Worm (Caenorhabditis elegans) whole organism, L4 larva: ENCODE measurements around the gene K01G5.10.

Experiments
- F10B5.3 ChIP-seq: sonication (generic microtip); optimal IDR thresholded peaks from 2 replicates; lab custom pipeline; 2016; ENCODE audit warnings: mild to moderate bottlenecking, missing genetic modification characterization, missing compliant biosample characterization
- F26F4.8 ChIP-seq: fragments of 200-800 bp; sonication (Bioruptor generic); conservative IDR thresholded peaks from 2 replicates; pipeline ENCODE4 v1.3.6; 2022; ENCODE audit warnings: missing genetic modification characterization, missing compliant biosample characterization
- F44E2.7 ChIP-seq: fragments of 200-800 bp; sonication (Bioruptor generic); IDR thresholded peaks from 2 replicates; pipeline ENCODE4 v2.1.2; 2022; ENCODE audit warnings: missing genetic modification characterization, missing compliant biosample characterization
- R02D3.7 ChIP-seq: fragments of 150-350 bp; sonication (generic microtip); optimal IDR thresholded peaks from 3 replicates; lab custom pipeline; 2014; ENCODE audit warnings: missing biosample characterization, missing genetic modification characterization
- T26A8.4 ChIP-seq: fragments of 200-800 bp; sonication (Bioruptor generic); IDR thresholded peaks from 2 replicates; pipeline ENCODE4 v1.3.6; 2022; ENCODE audit warnings: missing genetic modification characterization, missing compliant biosample characterization
- Y48G9A.11 ChIP-seq: fragments of 200-800 bp; sonication (Bioruptor generic); IDR thresholded peaks from 2 replicates; pipeline ENCODE4 v1.3.6; 2022; ENCODE audit warnings: missing genetic modification reagents, missing genetic modification characterization, missing compliant biosample characterization
- aly-2 ChIP-seq: sonication (generic microtip); optimal IDR thresholded peaks from 2 replicates; lab custom pipeline; 2018; ENCODE audit warnings: missing biosample characterization, missing genetic modification characterization
- ama-1 ChIP-seq: fragments of 150-350 bp; optimal IDR thresholded peaks from 2 replicates; lab custom pipeline; 2014; ENCODE audit warnings: inconsistent platforms, mixed read lengths
- ceh-62 ChIP-seq: sonication (generic microtip); optimal IDR thresholded peaks from 2 replicates; lab custom pipeline; 2017; ENCODE audit warnings: missing biosample characterization, missing genetic modification characterization
- ces-1 ChIP-seq: fragments of 150-350 bp; sonication (generic microtip); optimal IDR thresholded peaks from 4 replicates; lab custom pipeline; 2014; ENCODE audit warnings: missing biosample characterization, missing genetic modification reagents, missing genetic modification characterization
- daf-8 ChIP-seq: fragments of 200-800 bp; sonication (Bioruptor generic); IDR thresholded peaks from 2 replicates; pipeline ENCODE4 v1.3.6; 2022; ENCODE audit warnings: missing genetic modification characterization, missing compliant biosample characterization
- dmd-6 ChIP-seq: fragments of 200-800 bp; sonication (Bioruptor generic); IDR thresholded peaks from 2 replicates; pipeline ENCODE4 v1.3.6; 2022; ENCODE audit warnings: missing genetic modification reagents, missing genetic modification characterization, missing compliant biosample characterization
- dmd-9 ChIP-seq: fragments of 200-800 bp; sonication (Bioruptor generic); IDR thresholded peaks from 2 replicates; pipeline ENCODE4 v1.3.6; 2022; ENCODE audit warnings: missing genetic modification reagents, missing genetic modification characterization, missing compliant biosample characterization
- dpl-1 ChIP-seq: fragments of 150-350 bp; optimal IDR thresholded peaks from 2 replicates; lab custom pipeline; 2014; ENCODE audit warnings: missing biosample characterization, missing genetic modification reagents, missing genetic modification characterization
- fos-1 ChIP-seq: fragments of 150-350 bp; optimal IDR thresholded peaks from 2 replicates; lab custom pipeline; 2014; ENCODE audit warnings: missing biosample characterization, missing genetic modification characterization
- hif-1 ChIP-seq, 2 experiments: sonication (generic microtip); optimal IDR thresholded peaks; 2 replicates each; lab custom pipeline; 2016 to 2017; ENCODE audit warnings: missing compliant biosample characterization in 2 of 2, missing genetic modification characterization in 2 of 2, missing genetic modification reagents in 2 of 2, missing genotype in 2 of 2, mild to moderate bottlenecking in 1 of 2
- hlh-11 ChIP-seq: fragments of 200-800 bp; sonication (Bioruptor generic); optimal IDR thresholded peaks from 2 replicates; lab custom pipeline; 2018; ENCODE audit warnings: mild to moderate bottlenecking, missing genetic modification characterization, missing compliant biosample characterization
- lim-7 ChIP-seq: fragments of 200-800 bp; sonication (Bioruptor generic); IDR thresholded peaks from 2 replicates; pipeline ENCODE4 v1.3.6; 2022; ENCODE audit warnings: missing genetic modification characterization, missing compliant biosample characterization
- lin-13 ChIP-seq: fragments of 150-350 bp; optimal IDR thresholded peaks from 2 replicates; lab custom pipeline; 2014; ENCODE audit warnings: missing biosample characterization, missing genetic modification reagents, missing genetic modification characterization
- lir-3 ChIP-seq: sonication (generic microtip); optimal IDR thresholded peaks from 2 replicates; lab custom pipeline; 2016; ENCODE audit warnings: mild to moderate bottlenecking, missing genetic modification characterization, missing compliant biosample characterization
- madf-5 ChIP-seq, 2 experiments: fragments of 200-800 bp; sonication (Bioruptor generic); IDR thresholded peaks; 2 replicates each; pipeline ENCODE4 v1.3.6; 2022; ENCODE audit warnings: missing compliant biosample characterization in 2 of 2, missing genetic modification characterization in 2 of 2
- mes-2 ChIP-seq: sonication (generic microtip); optimal IDR thresholded peaks from 2 replicates; lab custom pipeline; 2016; ENCODE audit warnings: missing genotype, mild to moderate bottlenecking, missing genetic modification characterization, missing compliant biosample characterization; ENCODE audit not compliant: poor library complexity, severe bottlenecking
- mxl-2 ChIP-seq: fragments of 200-800 bp; sonication (Bioruptor generic); conservative IDR thresholded peaks from 2 replicates; pipeline ENCODE4 v1.3.6; 2022; ENCODE audit warnings: missing genetic modification reagents, missing genetic modification characterization, missing compliant biosample characterization
- mxl-3 ChIP-seq: fragments of 200-800 bp; sonication (Bioruptor generic); optimal IDR thresholded peaks from 2 replicates; lab custom pipeline; 2018; ENCODE audit warnings: mild to moderate bottlenecking, missing genetic modification characterization, missing compliant biosample characterization
- nhr-111 ChIP-seq: fragments of 200-800 bp; sonication (Bioruptor generic); optimal IDR thresholded peaks from 2 replicates; lab custom pipeline; 2018; ENCODE audit warnings: mild to moderate bottlenecking, missing genetic modification characterization, missing compliant biosample characterization
- nhr-41 ChIP-seq: fragments of 200-800 bp; sonication (Bioruptor generic); IDR thresholded peaks from 2 replicates; pipeline ENCODE4 v1.3.6; 2022; ENCODE audit warnings: missing genetic modification reagents, missing genetic modification characterization, missing compliant biosample characterization
- nhr-48 ChIP-seq: sonication (generic microtip); optimal IDR thresholded peaks from 2 replicates; lab custom pipeline; 2016; ENCODE audit warnings: mild to moderate bottlenecking, missing genetic modification characterization, missing compliant biosample characterization
- nhr-6 ChIP-seq: fragments of 150-350 bp; optimal IDR thresholded peaks from 2 replicates; lab custom pipeline; 2014; ENCODE audit warnings: missing biosample characterization, missing genetic modification characterization
- nhr-76 ChIP-seq: fragments of 150-350 bp; optimal IDR thresholded peaks from 2 replicates; lab custom pipeline; 2014; ENCODE audit warnings: missing biosample characterization, missing genetic modification characterization
- nhr-77 ChIP-seq: fragments of 150-350 bp; optimal IDR thresholded peaks from 2 replicates; lab custom pipeline; 2014; ENCODE audit warnings: missing biosample characterization, missing genetic modification characterization
- pqm-1 ChIP-seq: sonication (generic microtip); optimal IDR thresholded peaks from 2 replicates; lab custom pipeline; 2017; ENCODE audit warnings: missing biosample characterization, missing genetic modification characterization
- skn-1 ChIP-seq: fragments of 150-350 bp; optimal IDR thresholded peaks from 2 replicates; lab custom pipeline; 2014; ENCODE audit warnings: missing biosample characterization, missing genetic modification characterization
- snpc-1.2 ChIP-seq: fragments of 200-800 bp; sonication (Bioruptor generic); IDR thresholded peaks from 2 replicates; pipeline ENCODE4 v1.3.6; 2022; ENCODE audit warnings: missing genetic modification reagents, missing genetic modification characterization, missing compliant biosample characterization
- spr-3 ChIP-seq: fragments of 200-800 bp; sonication (Bioruptor generic); optimal IDR thresholded peaks from 2 replicates; lab custom pipeline; 2018; ENCODE audit warnings: mild to moderate bottlenecking, missing genetic modification characterization, missing compliant biosample characterization
- unc-39 ChIP-seq: sonication (generic microtip); optimal IDR thresholded peaks from 2 replicates; lab custom pipeline; 2017; ENCODE audit warnings: missing biosample characterization, missing genetic modification characterization
- zag-1 ChIP-seq: fragments of 150-350 bp; optimal IDR thresholded peaks from 2 replicates; lab custom pipeline; 2014; ENCODE audit warnings: missing biosample characterization, missing genetic modification characterization
- zfp-3 ChIP-seq: fragments of 200-800 bp; sonication (Bioruptor generic); conservative IDR thresholded peaks from 2 replicates; pipeline ENCODE4 v1.3.6; 2022; ENCODE audit warnings: missing genetic modification reagents, missing genetic modification characterization, missing compliant biosample characterization
- zip-2 ChIP-seq: fragments of 150-350 bp; optimal IDR thresholded peaks from 2 replicates; lab custom pipeline; 2014; ENCODE audit warnings: missing biosample characterization, missing genetic modification characterization
- ztf-7 ChIP-seq: fragments of 150-350 bp; optimal IDR thresholded peaks from 2 replicates; lab custom pipeline; 2014; ENCODE audit warnings: missing biosample characterization, missing genetic modification characterization

K01G5.10 gene

ce11 chrIII:10759050-10760023, 1.0 kb upstream of the K01G5.10 start, which contains the start of gene tasp-1 (continued):
- TF ChIP-seq ceh-62 (tag; lab: Kevin White, UChicago) (peak; percentile 30), ama-1 (lab: Kevin White, UChicago) (peak; percentile 77), nhr-77 (peak; percentile 100), hif-1 (tag; optimal IDR thresholded peaks at IDR 0.05; lab: Kevin White, UChicago) (peak; percentile 95 to 99), spr-3 (GFP tag; lab: Kevin White, UChicago) (peak; percentile 99), lim-7 (GFP tag; lab: Robert Waterston, UW) (peak; percentile 98), hlh-11 (peak; percentile 100), nhr-6 (tag; lab: Kevin White, UChicago) (peak; percentile 100), F26F4.8 (GFP tag; lab: Robert Waterston, UW) (peak; percentile 61; the same call in 1 of the 2 replicates), mxl-3 (peak; percentile 100), dmd-9 (GFP tag; lab: Robert Waterston, UW) (peak; percentile 99), mxl-2 (GFP tag; lab: Robert Waterston, UW) (peak; percentile 95), zag-1 (peak; percentile 93), aly-2 (peak; percentile 94), madf-5 (GFP tag; IDR thresholded peaks at IDR 0.05; lab: Robert Waterston, UW) (peak; percentile 99), mes-2 (peak; percentile 100), nhr-48 (tag; lab: Kevin White, UChicago) (peak; percentile 97), nhr-41 (peak; percentile 99), daf-8 (peak; percentile 99), dmd-6 (GFP tag; lab: Robert Waterston, UW) (peak; percentile 100), lin-13 (peak; percentile 100), fos-1 (tag; lab: Kevin White, UChicago) (peak; percentile 91), nhr-76 (tag; lab: Kevin White, UChicago) (peak; percentile 82)

- TF ChIP-seq nhr-41 = no peak
- TF ChIP-seq ztf-7 (tag; lab: Kevin White, UChicago) = no peak
- no peak for TF ChIP-seq F10B5.3 (tag; lab: Kevin White, UChicago)
- no peak for TF ChIP-seq skn-1 (tag; lab: Kevin White, UChicago)
- TF ChIP-seq hif-1 (tag; optimal IDR thresholded peaks at IDR 0.05; lab: Kevin White, UChicago) = no peak
- no peak for TF ChIP-seq unc-39 (tag; lab: Kevin White, UChicago)
- no peak for TF ChIP-seq nhr-111 (GFP tag; lab: Kevin White, UChicago)
- TF ChIP-seq Y48G9A.11 (GFP tag; lab: Robert Waterston, UW) = no peak
- TF ChIP-seq mes-2 = no peak
- TF ChIP-seq zip-2 (tag; lab: Kevin White, UChicago) = no peak
- no peak for TF ChIP-seq dpl-1 (GFP tag; lab: Kevin White, UChicago)
- TF ChIP-seq T26A8.4 (GFP tag; lab: Robert Waterston, UW) = no peak
- no peak for TF ChIP-seq R02D3.7 (tag; lab: Kevin White, UChicago)
- no peak for TF ChIP-seq zfp-3 (GFP tag; lab: Robert Waterston, UW)
These were observed 782 bp downstream of the K01G5.10 start, which contains the start of gene rnf-113 for ce11 chrIII:10757540-10757939. rnf-113 (minus strand) TSS chrIII:10757640.

- TF ChIP-seq snpc-1.2 (GFP tag; lab: Robert Waterston, UW) (no peak), F44E2.7 (no peak), lir-3 (tag; lab: Kevin White, UChicago) (no peak), nhr-41 (no peak), ces-1 (GFP tag; lab: Kevin White, UChicago) (no peak), fos-1 (tag; lab: Kevin White, UChicago) (no peak), dpl-1 (GFP tag; lab: Kevin White, UChicago) (no peak), pqm-1 (tag; lab: Kevin White, UChicago) (no peak)
These were observed 2.7 kb downstream of the K01G5.10 start, which contains the start of gene hpl-2 for ce11 chrIII:10755480-10756066. hpl-2 (minus strand) TSS chrIII:10755530.
